Fruit fly (Drosophila melanogaster) whole organism, wandering third instar larva: ENCODE results near the gene Cog2.

Source experiments
- Abd-B ChIP-seq: fragments of >200 bp; optimal IDR thresholded peaks from 2 replicates; lab custom pipeline; 2017; ENCODE audit warnings: missing biosample characterization, missing genetic modification characterization
- CG32264 ChIP-seq: fragments of 200-800 bp; sonication (Bioruptor generic); optimal IDR thresholded peaks from 2 replicates; lab custom pipeline; 2016; ENCODE audit warnings: missing biosample characterization, missing genetic modification characterization
- CG9705 ChIP-seq: fragments of 200-800 bp; sonication (Bioruptor generic); optimal IDR thresholded peaks from 2 replicates; lab custom pipeline; 2018; ENCODE audit warnings: missing biosample characterization, mild to moderate bottlenecking, missing genetic modification characterization
- CrebA ChIP-seq: fragments of 200-800 bp; sonication (Bioruptor generic); optimal IDR thresholded peaks from 2 replicates; lab custom pipeline; 2016; ENCODE audit warnings: missing biosample characterization, mild to moderate bottlenecking, missing genetic modification characterization, borderline replicate concordance
- Dfd ChIP-seq: fragments of >200 bp; optimal IDR thresholded peaks from 2 replicates; lab custom pipeline; 2017; ENCODE audit warnings: missing biosample characterization, missing genetic modification characterization
- Dif ChIP-seq: fragments of 200-275, 200-300 bp; sonication (Bioruptor generic); optimal IDR thresholded peaks from 2 replicates; lab custom pipeline; 2018; ENCODE audit warnings: missing biosample characterization, missing genetic modification characterization; ENCODE audit not compliant: partially characterized antibody
- GATAd ChIP-seq: sonication (Bioruptor generic); optimal IDR thresholded peaks from 2 replicates; lab custom pipeline; 2016; ENCODE audit warnings: missing biosample characterization, missing genetic modification characterization
- HLH106 ChIP-seq: fragments of 200-800 bp; optimal IDR thresholded peaks from 3 replicates; lab custom pipeline; 2019; ENCODE audit warnings: missing biosample characterization, mild to moderate bottlenecking, missing genetic modification characterization, moderate library complexity
- Hnf4 ChIP-seq: fragments of 200-800 bp; sonication (Bioruptor generic); optimal IDR thresholded peaks from 2 replicates; lab custom pipeline; 2016; ENCODE audit warnings: missing biosample characterization, mild to moderate bottlenecking, missing genetic modification characterization
- Hr78 ChIP-seq: fragments of >200 bp; optimal IDR thresholded peaks from 2 replicates; lab custom pipeline; 2017; ENCODE audit warnings: missing biosample characterization, missing genetic modification characterization
- Hr83 ChIP-seq: fragments of 200-300 bp; sonication (Bioruptor generic); optimal IDR thresholded peaks from 2 replicates; lab custom pipeline; 2016; ENCODE audit warnings: missing biosample characterization, mild to moderate bottlenecking, missing genetic modification characterization, moderate library complexity; ENCODE audit not compliant: poor library complexity, severe bottlenecking
- Jra ChIP-seq: sonication (Bioruptor generic); optimal IDR thresholded peaks from 2 replicates; lab custom pipeline; 2016; ENCODE audit warnings: missing biosample characterization, missing genetic modification characterization
- Mio ChIP-seq: sonication (Bioruptor generic); optimal IDR thresholded peaks from 2 replicates; lab custom pipeline; 2016; ENCODE audit warnings: missing biosample characterization, missing genetic modification characterization
- Myc ChIP-seq: fragments of >200 bp; optimal IDR thresholded peaks from 2 replicates; lab custom pipeline; 2017
- N ChIP-seq: fragments of >200 bp; optimal IDR thresholded peaks from 2 replicates; lab custom pipeline; 2018; ENCODE audit warnings: missing biosample characterization, missing external identifiers, missing genetic modification characterization
- OdsH ChIP-seq: fragments of 200-800 bp; sonication (Bioruptor generic); optimal IDR thresholded peaks from 2 replicates; lab custom pipeline; 2016; ENCODE audit warnings: missing biosample characterization, mild to moderate bottlenecking, missing genetic modification characterization
- Rel ChIP-seq, 2 experiments: fragments of 200-800 bp; sonication (Bioruptor generic) in 1 of 2; optimal IDR thresholded peaks; 2 replicates in 1 of 2; 3 replicates in 1 of 2; lab custom pipeline; 2016 to 2019; ENCODE audit warnings: mild to moderate bottlenecking in 2 of 2, missing biosample characterization in 2 of 2, missing genetic modification characterization in 2 of 2, moderate library complexity in 1 of 2
- Sp1 ChIP-seq: fragments of 200-800 bp; sonication (Bioruptor generic); optimal IDR thresholded peaks from 3 replicates; lab custom pipeline; 2019; ENCODE audit warnings: missing biosample characterization, mild to moderate bottlenecking, missing genetic modification characterization, moderate library complexity
- Vsx2 ChIP-seq: fragments of 200-300, 225-300 bp; sonication (Bioruptor generic); optimal IDR thresholded peaks from 2 replicates; lab custom pipeline; 2018; ENCODE audit warnings: missing biosample characterization, missing genetic modification characterization; ENCODE audit not compliant: partially characterized antibody
- br ChIP-seq: fragments of 200-800 bp; sonication (Bioruptor generic); optimal IDR thresholded peaks from 2 replicates; lab custom pipeline; 2016; ENCODE audit warnings: missing biosample characterization, missing genetic modification characterization
- brk ChIP-seq: fragments of 200-800 bp; sonication (Bioruptor generic); optimal IDR thresholded peaks from 2 replicates; lab custom pipeline; 2016; ENCODE audit warnings: missing biosample characterization, mild to moderate bottlenecking, missing genetic modification characterization
- dl ChIP-seq, 2 experiments: fragments of 175-275, 200-275 bp in 1 of 2; fragments of 200-275 bp in 1 of 2; sonication (Bioruptor generic); optimal IDR thresholded peaks; lab custom pipeline; 2018; ENCODE audit warnings: mild to moderate bottlenecking in 2 of 2, missing biosample characterization in 2 of 2, missing genetic modification characterization in 2 of 2, moderate library complexity in 2 of 2; ENCODE audit not compliant: partially characterized antibody in 2 of 2, insufficient read depth in 1 of 2
- dmrt93B ChIP-seq: fragments of 200-800 bp; sonication (Bioruptor generic); optimal IDR thresholded peaks from 2 replicates; lab custom pipeline; 2018; ENCODE audit warnings: missing biosample characterization, mild to moderate bottlenecking, missing genetic modification characterization
- dsf ChIP-seq: sonication (Bioruptor generic); optimal IDR thresholded peaks from 2 replicates; lab custom pipeline; 2016; ENCODE audit warnings: missing biosample characterization, missing genetic modification characterization, borderline replicate concordance
- ey ChIP-seq: fragments of 200-800 bp; sonication (Bioruptor generic); optimal IDR thresholded peaks from 2 replicates; lab custom pipeline; 2016; ENCODE audit warnings: missing biosample characterization, missing genetic modification characterization
- foxo ChIP-seq, 2 experiments: fragments of 200-800 bp; sonication (Bioruptor generic); optimal IDR thresholded peaks; 2 replicates in 1 of 2; 3 replicates in 1 of 2; lab custom pipeline; 2016 to 2017; ENCODE audit warnings: missing biosample characterization in 2 of 2, missing genetic modification characterization in 2 of 2
- fru ChIP-seq: fragments of 200-800 bp; sonication (Bioruptor generic); optimal IDR thresholded peaks from 3 replicates; lab custom pipeline; 2016; ENCODE audit warnings: missing biosample characterization, mild to moderate bottlenecking, missing genetic modification characterization
- h ChIP-seq: fragments of 200-800 bp; sonication (Bioruptor generic); optimal IDR thresholded peaks from 3 replicates; lab custom pipeline; 2016; ENCODE audit warnings: missing biosample characterization, mild to moderate bottlenecking, missing genetic modification characterization
- jim ChIP-seq: fragments of 175-275, 200-325 bp; sonication (Bioruptor generic); optimal IDR thresholded peaks from 2 replicates; lab custom pipeline; 2016; ENCODE audit warnings: missing biosample characterization, mild to moderate bottlenecking, missing genetic modification characterization
- lola ChIP-seq: fragments of >200 bp; optimal IDR thresholded peaks from 2 replicates; lab custom pipeline; 2017; ENCODE audit warnings: missing biosample characterization, missing genetic modification characterization
- pan ChIP-seq: fragments of >200 bp; optimal IDR thresholded peaks from 2 replicates; lab custom pipeline; 2017
- psq ChIP-seq: fragments of 200-800 bp; sonication (Bioruptor generic); optimal IDR thresholded peaks from 3 replicates; lab custom pipeline; 2017; ENCODE audit warnings: missing biosample characterization, mild to moderate bottlenecking, missing genetic modification characterization, moderate library complexity
- rgr ChIP-seq: fragments of 200-800 bp; sonication (Bioruptor generic); optimal IDR thresholded peaks from 3 replicates; lab custom pipeline; 2016; ENCODE audit warnings: missing biosample characterization, mild to moderate bottlenecking, missing genetic modification characterization
- sage ChIP-seq: fragments of 200-800 bp; sonication (Bioruptor generic); optimal IDR thresholded peaks from 2 replicates; lab custom pipeline; 2016; ENCODE audit warnings: missing biosample characterization, mild to moderate bottlenecking, missing genetic modification characterization
- sv ChIP-seq: fragments of 200-800 bp; sonication (Bioruptor generic); optimal IDR thresholded peaks from 3 replicates; lab custom pipeline; 2016; ENCODE audit warnings: missing biosample characterization, missing genetic modification characterization
- tai ChIP-seq: sonication (Bioruptor generic); optimal IDR thresholded peaks from 2 replicates; lab custom pipeline; 2016; ENCODE audit warnings: missing biosample characterization, missing genetic modification characterization
- usp ChIP-seq: fragments of >200 bp; optimal IDR thresholded peaks from 2 replicates; lab custom pipeline; 2017; ENCODE audit warnings: missing biosample characterization, missing genetic modification characterization
- woc ChIP-seq: sonication (Bioruptor generic); optimal IDR thresholded peaks from 2 replicates; lab custom pipeline; 2016; ENCODE audit warnings: missing biosample characterization, mild to moderate bottlenecking, missing genetic modification characterization

Gene Cog2

dm6 chr3R:15347822-15348221 lies 13.6 kb downstream of the Cog2 start, which contains the start of the genes CG42726 and CG42727:
TSS of gene CG42726 (plus strand) at chr3R:15348048.
TSS of gene CG42727 (plus strand) at chr3R:15348048.
- no peak for TF ChIP-seq dmrt93B (GFP tag; lab: Kevin White, UChicago)
- no peak for TF ChIP-seq Hr78 (GFP tag; lab: Kevin White, UChicago)
- no peak for TF ChIP-seq fru
- TF ChIP-seq OdsH (GFP tag; lab: Kevin White, UChicago), result peak; percentile 18
- TF ChIP-seq brk (GFP tag; lab: Kevin White, UChicago), result no peak
- no peak for TF ChIP-seq Vsx2
- TF ChIP-seq ey (GFP tag; lab: Kevin White, UChicago), result peak; percentile 27
- no peak for TF ChIP-seq Mio (GFP tag; lab: Kevin White, UChicago)
- peak; percentile 16 for TF ChIP-seq CG9705 (GFP tag; lab: Kevin White, UChicago)
- no peak for TF ChIP-seq Dif (GFP tag; lab: Kevin White, UChicago)
- no peak for TF ChIP-seq Abd-B (GFP tag; lab: Kevin White, UChicago)
- TF ChIP-seq usp (GFP tag; lab: Kevin White, UChicago), result no peak
- TF ChIP-seq pan (lab: Kevin White, UChicago), result no peak
- peak; percentile 17 for TF ChIP-seq woc (GFP tag; lab: Kevin White, UChicago)
- TF ChIP-seq h (GFP tag; lab: Kevin White, UChicago), result peak; percentile 43
- no peak for TF ChIP-seq jim
- TF ChIP-seq dl (GFP tag; optimal IDR thresholded peaks at IDR 0.05; lab: Kevin White, UChicago; ENCODE audit: insufficient read depth in 1 of 2, partially characterized antibody in 2 of 2), result no peak
- no peak for TF ChIP-seq Rel (GFP tag; optimal IDR thresholded peaks at IDR 0.05; lab: Kevin White, UChicago)
- no peak for TF ChIP-seq Rel (tag; optimal IDR thresholded peaks at IDR 0.05; lab: Kevin White, UChicago)
- no peak for TF ChIP-seq dsf (GFP tag; lab: Kevin White, UChicago)
- TF ChIP-seq HLH106, result peak; percentile 45
- TF ChIP-seq Hr83 (GFP tag; lab: Kevin White, UChicago), result no peak
- no peak for TF ChIP-seq N (GFP tag; lab: Kevin White, UChicago)
- no peak for TF ChIP-seq sage (GFP tag; lab: Kevin White, UChicago)
- no peak for TF ChIP-seq Myc
- TF ChIP-seq br (GFP tag; lab: Kevin White, UChicago), result peak; percentile 45
- no peak for TF ChIP-seq Hnf4
- peak; percentile 14 for TF ChIP-seq sv (GFP tag; lab: Kevin White, UChicago)
- TF ChIP-seq psq (GFP tag; lab: Kevin White, UChicago), result no peak
- no peak for TF ChIP-seq CrebA
- no peak for TF ChIP-seq Jra (GFP tag; lab: Kevin White, UChicago)
- TF ChIP-seq tai, result no peak
- peak in 1 of 2 experiments; percentile 60 for TF ChIP-seq foxo (GFP tag; optimal IDR thresholded peaks at IDR 0.05; lab: Kevin White, UChicago)
- TF ChIP-seq lola (GFP tag; lab: Kevin White, UChicago), result no peak
- peak; percentile 56 for TF ChIP-seq rgr (GFP tag; lab: Kevin White, UChicago)
- TF ChIP-seq Sp1 (GFP tag; lab: Kevin White, UChicago), result peak; percentile 28
- TF ChIP-seq Dfd (GFP tag; lab: Kevin White, UChicago), result no peak
- TF ChIP-seq CG32264 (GFP tag; lab: Kevin White, UChicago), result no peak
- TF ChIP-seq GATAd, result no peak

dm6 chr3R:15346018-15346383 lies 15.5 kb downstream of the Cog2 start, which contains the start of the genes Surf4 and CG31301:
TSS of gene Surf4 (minus strand) at chr3R:15346176.
TSS of gene CG31301 (plus strand) at chr3R:15346205.
- no peak for TF ChIP-seq psq (GFP tag; lab: Kevin White, UChicago)
- TF ChIP-seq Myc, result peak; percentile 3
